Worm (Caenorhabditis elegans): ENCODE data around the gene B0393.5.

B0393.5 gene

ce11 chrIII:4765474-4765873 is at the start of gene B0393.5:
Gene B0393.5 (plus strand): TSS chrIII:4765774.
- TF ChIP-seq scrt-1 (GFP tag; IDR thresholded peaks at IDR 0.05) (no peak), B0310.2 (tag; optimal IDR thresholded peaks at IDR 0.05) (no peak), tbx-37 (GFP tag; conservative IDR thresholded peaks at IDR 0.05) (no peak), aly-1 (tag; optimal IDR thresholded peaks at IDR 0.05) (no peak), F13C5.2 (tag; optimal IDR thresholded peaks at IDR 0.05) (no peak), ama-1 (optimal IDR thresholded peaks at IDR 0.05) (no peak)

- TF ChIP-seq hnd-1 (tag; optimal IDR thresholded peaks at IDR 0.05), result no peak
- TF ChIP-seq ceh-13 (GFP tag; optimal IDR thresholded peaks at IDR 0.05), result no peak
- TF ChIP-seq ama-1 (optimal IDR thresholded peaks at IDR 0.05), result no peak
- no peak for TF ChIP-seq flt-1 (GFP tag; IDR thresholded peaks at IDR 0.05)
- no peak for TF ChIP-seq scrt-1 (GFP tag; IDR thresholded peaks at IDR 0.05)
These were observed 44.9 kb upstream of the B0393.5 start, which contains the start of gene emb-5 for ce11 chrIII:4720620-4721227. Gene emb-5 (minus strand): TSS chrIII:4720670.

- no peak for TF ChIP-seq ceh-13 (GFP tag; optimal IDR thresholded peaks at IDR 0.05)
- no peak for TF ChIP-seq ceh-36 (tag; optimal IDR thresholded peaks at IDR 0.05)
- TF ChIP-seq F13C5.2 (tag; optimal IDR thresholded peaks at IDR 0.05), result peak; percentile 11
- TF ChIP-seq sea-1 (GFP tag; conservative IDR thresholded peaks at IDR 0.05), result no peak
- no peak for TF ChIP-seq tra-4 (tag; optimal IDR thresholded peaks at IDR 0.05)
- TF ChIP-seq aly-1 (tag; optimal IDR thresholded peaks at IDR 0.05), result no peak
- TF ChIP-seq tbx-11 (GFP tag; IDR thresholded peaks at IDR 0.05), result no peak
- no peak for TF ChIP-seq ets-7 (tag; optimal IDR thresholded peaks at IDR 0.05)
- TF ChIP-seq hmg-4 (GFP tag; optimal IDR thresholded peaks at IDR 0.05), result peak; percentile 56
- no peak for TF ChIP-seq flt-1 (GFP tag; IDR thresholded peaks at IDR 0.05)
- TF ChIP-seq B0310.2 (tag; optimal IDR thresholded peaks at IDR 0.05), result no peak
These were observed 43.8 kb upstream of the B0393.5 start, which contains the start of gene acy-1 for ce11 chrIII:4721750-4722149. Gene acy-1 (plus strand): TSS chrIII:4722095.

- no peak for TF ChIP-seq scrt-1 (GFP tag; IDR thresholded peaks at IDR 0.05)
- TF ChIP-seq ama-1 (optimal IDR thresholded peaks at IDR 0.05), result no peak
- no peak for TF ChIP-seq hmg-4 (GFP tag; optimal IDR thresholded peaks at IDR 0.05)
- TF ChIP-seq tbx-11 (GFP tag; IDR thresholded peaks at IDR 0.05), result no peak
- TF ChIP-seq ceh-13 (GFP tag; optimal IDR thresholded peaks at IDR 0.05), result no peak
These were observed 41.7 kb upstream of the B0393.5 start for ce11 chrIII:4723922-4724321.

- no peak for TF ChIP-seq hnd-1 (tag; optimal IDR thresholded peaks at IDR 0.05)
These were observed 34.1 kb upstream of the B0393.5 start, which contains the start of gene F17C8.3 for ce11 chrIII:4731295-4731988. Gene F17C8.3 (plus strand): TSS chrIII:4731938.

- TF ChIP-seq pes-1 (GFP tag; IDR thresholded peaks at IDR 0.05) (no peak), flt-1 (GFP tag; IDR thresholded peaks at IDR 0.05) (no peak), hnd-1 (tag; optimal IDR thresholded peaks at IDR 0.05) (no peak), hmg-4 (GFP tag; optimal IDR thresholded peaks at IDR 0.05) (no peak), sea-1 (GFP tag; conservative IDR thresholded peaks at IDR 0.05) (no peak), ceh-36 (tag; optimal IDR thresholded peaks at IDR 0.05) (no peak), tbx-37 (GFP tag; conservative IDR thresholded peaks at IDR 0.05) (no peak), ama-1 (optimal IDR thresholded peaks at IDR 0.05) (no peak), scrt-1 (GFP tag; IDR thresholded peaks at IDR 0.05) (no peak), F13C5.2 (tag; optimal IDR thresholded peaks at IDR 0.05) (no peak), ets-7 (tag; optimal IDR thresholded peaks at IDR 0.05) (no peak), hmbx-1 (tag; optimal IDR thresholded peaks at IDR 0.05) (no peak), B0310.2 (tag; optimal IDR thresholded peaks at IDR 0.05) (no peak), tbx-11 (GFP tag; IDR thresholded peaks at IDR 0.05) (no peak), aly-1 (tag; optimal IDR thresholded peaks at IDR 0.05) (no peak), ceh-13 (GFP tag; optimal IDR thresholded peaks at IDR 0.05) (no peak), tra-4 (tag; optimal IDR thresholded peaks at IDR 0.05) (no peak)
These were observed 31.5 kb upstream of the B0393.5 start, which contains the start of gene F17C8.9 for ce11 chrIII:4734056-4734455. Gene F17C8.9 (plus strand): TSS chrIII:4734356.

- TF ChIP-seq hmbx-1 (tag; optimal IDR thresholded peaks at IDR 0.05) (no peak), flt-1 (GFP tag; IDR thresholded peaks at IDR 0.05) (no peak), sea-1 (GFP tag; conservative IDR thresholded peaks at IDR 0.05) (no peak), B0310.2 (tag; optimal IDR thresholded peaks at IDR 0.05) (no peak), ceh-13 (GFP tag; optimal IDR thresholded peaks at IDR 0.05) (no peak), ets-7 (tag; optimal IDR thresholded peaks at IDR 0.05) (no peak), aly-1 (tag; optimal IDR thresholded peaks at IDR 0.05) (no peak), tbx-37 (GFP tag; conservative IDR thresholded peaks at IDR 0.05) (no peak), hmg-4 (GFP tag; optimal IDR thresholded peaks at IDR 0.05) (no peak), ceh-36 (tag; optimal IDR thresholded peaks at IDR 0.05) (no peak), hnd-1 (tag; optimal IDR thresholded peaks at IDR 0.05) (no peak), ama-1 (optimal IDR thresholded peaks at IDR 0.05) (no peak), pes-1 (GFP tag; IDR thresholded peaks at IDR 0.05) (no peak), tra-4 (tag; optimal IDR thresholded peaks at IDR 0.05) (no peak), scrt-1 (GFP tag; IDR thresholded peaks at IDR 0.05) (no peak), tbx-11 (GFP tag; IDR thresholded peaks at IDR 0.05) (no peak), F13C5.2 (tag; optimal IDR thresholded peaks at IDR 0.05) (no peak)
These were observed 30.1 kb upstream of the B0393.5 start, which contains the start of gene F17C8.7 for ce11 chrIII:4735443-4735842. Gene F17C8.7 (plus strand): TSS chrIII:4735743.

- TF ChIP-seq flt-1 (GFP tag; IDR thresholded peaks at IDR 0.05) (no peak), hmbx-1 (tag; optimal IDR thresholded peaks at IDR 0.05) (no peak), pes-1 (GFP tag; IDR thresholded peaks at IDR 0.05) (no peak)
These were observed 25.6 kb upstream of the B0393.5 start, which contains the start of gene ras-2 for ce11 chrIII:4739975-4740374. Gene ras-2 (minus strand): TSS chrIII:4740075.
